Fruit fly (Drosophila melanogaster) whole organism, embryonic: Measurements from ENCODE around the gene ND-MNLL.

Source experiments
- Abd-B ChIP-seq: fragments of 200-800 bp; sonication (Bioruptor generic); optimal IDR thresholded peaks from 2 replicates; lab custom pipeline; 2018; ENCODE audit warnings: missing biosample characterization, mild to moderate bottlenecking, missing genetic modification characterization, moderate library complexity
- Ada2b ChIP-seq: fragments of 200-800 bp; sonication (Bioruptor generic); IDR thresholded peaks from 2 replicates; pipeline ENCODE4 v1.3.6; 2022; ENCODE audit warnings: missing biosample characterization, missing genetic modification characterization
- Bteb2 ChIP-seq: fragments of 200-800 bp; sonication (Bioruptor generic); optimal IDR thresholded peaks from 2 replicates; lab custom pipeline; 2016; ENCODE audit warnings: missing biosample characterization, missing genetic modification characterization
- CG12236 ChIP-seq: fragments of 200-800 bp; sonication (Bioruptor generic); optimal IDR thresholded peaks from 2 replicates; lab custom pipeline; 2016; ENCODE audit warnings: missing biosample characterization, missing genetic modification characterization
- CG1233 ChIP-seq: fragments of 200-800 bp; sonication (Bioruptor generic); optimal IDR thresholded peaks from 4 replicates; lab custom pipeline; 2018; ENCODE audit warnings: missing biosample characterization, mild to moderate bottlenecking, missing genetic modification characterization
- CG14441 ChIP-seq: fragments of 200-800 bp; sonication (Bioruptor generic); IDR thresholded peaks from 2 replicates; pipeline ENCODE4 v1.3.6; 2022; ENCODE audit warnings: missing biosample characterization, missing genetic modification characterization
- CG1529 ChIP-seq: fragments of 200-800 bp; sonication (Bioruptor generic); optimal IDR thresholded peaks from 3 replicates; lab custom pipeline; 2018; ENCODE audit warnings: missing biosample characterization, missing genetic modification characterization
- CG16863 ChIP-seq: fragments of 200-800 bp; sonication (Bioruptor generic); optimal IDR thresholded peaks from 3 replicates; lab custom pipeline; 2016; ENCODE audit warnings: missing biosample characterization, missing genetic modification characterization
- CG17829 ChIP-seq: fragments of 200-800 bp; optimal IDR thresholded peaks from 2 replicates; lab custom pipeline; 2019; ENCODE audit warnings: missing biosample characterization, mild to moderate bottlenecking, missing genetic modification characterization, moderate library complexity
- CG3281 ChIP-seq: fragments of 200-800 bp; sonication (Bioruptor generic); optimal IDR thresholded peaks from 3 replicates; lab custom pipeline; 2017; ENCODE audit warnings: missing biosample characterization, mild to moderate bottlenecking, missing genetic modification characterization
- CG34224 ChIP-seq: fragments of 200-800 bp; sonication (Bioruptor generic); IDR thresholded peaks from 3 replicates; pipeline ENCODE4 v1.3.6; 2022; ENCODE audit warnings: missing biosample characterization, missing genetic modification characterization; ENCODE audit not compliant: partially characterized antibody
- CG3838 ChIP-seq: fragments of 200-800 bp; sonication (Bioruptor generic); optimal IDR thresholded peaks from 3 replicates; lab custom pipeline; 2016; ENCODE audit warnings: missing biosample characterization, missing genetic modification characterization
- CG4404 ChIP-seq: fragments of 200-800 bp; sonication (Bioruptor generic); IDR thresholded peaks from 2 replicates; pipeline ENCODE4 v1.3.6; 2022; ENCODE audit warnings: missing biosample characterization, missing genetic modification characterization
- CG4424 ChIP-seq: fragments of 200-800 bp; sonication (Bioruptor generic); optimal IDR thresholded peaks from 3 replicates; lab custom pipeline; 2016; ENCODE audit warnings: missing biosample characterization, missing genetic modification characterization
- CG4617 ChIP-seq: fragments of 200-800 bp; sonication (Bioruptor generic); optimal IDR thresholded peaks from 3 replicates; lab custom pipeline; 2016; ENCODE audit warnings: missing biosample characterization, missing genetic modification characterization, borderline replicate concordance
- CG6272 ChIP-seq: fragments of 200-800 bp; sonication (Bioruptor generic); IDR thresholded peaks from 2 replicates; pipeline ENCODE4 v1.3.6; 2022; ENCODE audit warnings: missing biosample characterization, missing genetic modification characterization
- CG6765 ChIP-seq: fragments of 200-800 bp; sonication (Bioruptor generic); optimal IDR thresholded peaks from 3 replicates; lab custom pipeline; 2017; ENCODE audit warnings: missing biosample characterization, mild to moderate bottlenecking, missing genetic modification characterization
- CG7928 ChIP-seq: fragments of 200-800 bp; sonication (Bioruptor generic); optimal IDR thresholded peaks from 2 replicates; lab custom pipeline; 2017; ENCODE audit warnings: missing biosample characterization, mild to moderate bottlenecking, missing genetic modification characterization
- CG8281 ChIP-seq: fragments of 200-800 bp; sonication (Bioruptor generic); optimal IDR thresholded peaks from 2 replicates; lab custom pipeline; 2018; ENCODE audit warnings: missing biosample characterization, mild to moderate bottlenecking, missing genetic modification characterization, moderate library complexity
- CG9727 ChIP-seq: fragments of 200-800 bp; sonication (Bioruptor generic); optimal IDR thresholded peaks from 3 replicates; lab custom pipeline; 2017; ENCODE audit warnings: missing biosample characterization, mild to moderate bottlenecking, missing genetic modification characterization
- D ChIP-seq, 2 experiments: fragments of 200-800 bp in 1 of 2; fragments of >200 bp in 1 of 2; sonication (Bioruptor generic) in 1 of 2; optimal IDR thresholded peaks; 2 replicates in 1 of 2; 3 replicates in 1 of 2; lab custom pipeline; 2017; ENCODE audit warnings: mild to moderate bottlenecking in 1 of 2, missing biosample characterization in 1 of 2, missing genetic modification characterization in 1 of 2, missing genetic modification reagents in 1 of 2
- Deaf1 ChIP-seq: fragments of 200-800 bp; optimal IDR thresholded peaks from 3 replicates; lab custom pipeline; 2019; ENCODE audit warnings: missing biosample characterization, mild to moderate bottlenecking, missing genetic modification characterization, moderate library complexity
- Fer3 ChIP-seq: fragments of 200-800 bp; sonication (Bioruptor generic); optimal IDR thresholded peaks from 2 replicates; lab custom pipeline; 2018; ENCODE audit warnings: missing biosample characterization, mild to moderate bottlenecking, missing genetic modification characterization, moderate library complexity
- HLH4C ChIP-seq: fragments of 200-800 bp; sonication (Bioruptor generic); IDR thresholded peaks from 3 replicates; pipeline ENCODE4 v1.3.6; 2022; ENCODE audit warnings: missing biosample characterization, missing genetic modification characterization; ENCODE audit not compliant: partially characterized antibody
- HmgZ ChIP-seq: fragments of 200-800 bp; sonication (Bioruptor generic); optimal IDR thresholded peaks from 2 replicates; lab custom pipeline; 2018; ENCODE audit warnings: missing biosample characterization, mild to moderate bottlenecking, missing genetic modification characterization
- Max ChIP-seq: fragments of 200-800 bp; sonication (Bioruptor generic); optimal IDR thresholded peaks from 2 replicates; lab custom pipeline; 2016; ENCODE audit warnings: missing biosample characterization, mild to moderate bottlenecking, missing genetic modification characterization
- NFAT ChIP-seq: fragments of 200-800 bp; sonication (Bioruptor generic); IDR thresholded peaks from 2 replicates; pipeline ENCODE4 v1.3.6; 2022; ENCODE audit warnings: missing biosample characterization, missing genetic modification characterization
- Nf-YB ChIP-seq: fragments of 200-800 bp; sonication (Bioruptor generic); optimal IDR thresholded peaks from 3 replicates; lab custom pipeline; 2019; ENCODE audit warnings: missing biosample characterization, mild to moderate bottlenecking, missing genetic modification characterization, moderate library complexity
- Nf-YC ChIP-seq: fragments of 200-800 bp; optimal IDR thresholded peaks from 3 replicates; lab custom pipeline; 2019; ENCODE audit warnings: missing biosample characterization, mild to moderate bottlenecking, missing genetic modification characterization, moderate library complexity
- Ptx1 ChIP-seq: fragments of 200-800 bp; sonication (Bioruptor generic); IDR thresholded peaks from 2 replicates; pipeline ENCODE4 v1.3.6; 2022; ENCODE audit warnings: missing biosample characterization, missing genetic modification characterization
- Sry-β ChIP-seq: fragments of 200-800 bp; sonication (Bioruptor generic); optimal IDR thresholded peaks from 2 replicates; lab custom pipeline; 2018; ENCODE audit warnings: missing biosample characterization, mild to moderate bottlenecking, missing genetic modification characterization, moderate library complexity
- Tbp ChIP-seq: fragments of >200 bp; optimal IDR thresholded peaks from 2 replicates; lab custom pipeline; 2018; ENCODE audit warnings: missing biosample characterization, missing genetic modification characterization
- Usf ChIP-seq: fragments of 200-800 bp; sonication (Bioruptor generic); optimal IDR thresholded peaks from 2 replicates; lab custom pipeline; 2017; ENCODE audit warnings: missing genotype, missing biosample characterization, missing genetic modification characterization
- cato ChIP-seq: fragments of 200-800 bp; sonication (Bioruptor generic); optimal IDR thresholded peaks from 2 replicates; lab custom pipeline; 2016; ENCODE audit warnings: missing biosample characterization, missing genetic modification characterization, borderline replicate concordance
- crp ChIP-seq, 2 experiments: fragments of 200-800 bp; sonication (Bioruptor generic); optimal IDR thresholded peaks; 2 replicates in 1 of 2; 3 replicates in 1 of 2; lab custom pipeline; 2017; ENCODE audit warnings: missing biosample characterization in 2 of 2, missing genetic modification characterization in 2 of 2, mild to moderate bottlenecking in 1 of 2, moderate library complexity in 1 of 2
- da ChIP-seq: fragments of 200-800 bp; sonication (Bioruptor generic); optimal IDR thresholded peaks from 2 replicates; lab custom pipeline; 2016; ENCODE audit warnings: missing biosample characterization, missing genetic modification characterization
- fu2 ChIP-seq: fragments of 200-800 bp; sonication (Bioruptor generic); optimal IDR thresholded peaks from 2 replicates; lab custom pipeline; 2016; ENCODE audit warnings: missing biosample characterization, missing genetic modification characterization
- gt ChIP-seq: fragments of 200-800 bp; sonication (Bioruptor generic); IDR thresholded peaks from 2 replicates; pipeline ENCODE4 v1.3.6; 2022; ENCODE audit warnings: missing biosample characterization, missing genetic modification characterization
- h ChIP-seq: fragments of >200 bp; optimal IDR thresholded peaks from 2 replicates; lab custom pipeline; 2017
- ken ChIP-seq: fragments of 200-800 bp; sonication (Bioruptor generic); IDR thresholded peaks from 3 replicates; pipeline ENCODE4 v1.3.6; 2022; ENCODE audit warnings: missing biosample characterization, missing genetic modification characterization
- mam ChIP-seq: fragments of 200-800 bp; sonication (Bioruptor generic); optimal IDR thresholded peaks from 3 replicates; lab custom pipeline; 2016; ENCODE audit warnings: missing biosample characterization, missing genetic modification characterization
- nom ChIP-seq: fragments of 200-800 bp; sonication (Bioruptor generic); optimal IDR thresholded peaks from 2 replicates; lab custom pipeline; 2017; ENCODE audit warnings: missing biosample characterization, missing genetic modification characterization, mild to moderate bottlenecking, moderate library complexity, missing genetic modification reagents
- org-1 ChIP-seq: fragments of 200-800 bp; sonication (Bioruptor generic); optimal IDR thresholded peaks from 2 replicates; lab custom pipeline; 2017; ENCODE audit warnings: missing biosample characterization, missing genetic modification characterization
- pho ChIP-seq: fragments of 200-800 bp; sonication (Bioruptor generic); optimal IDR thresholded peaks from 2 replicates; lab custom pipeline; 2016; ENCODE audit warnings: missing biosample characterization, missing genetic modification characterization
- prd ChIP-seq, 3 experiments: fragments of >200 bp in 2 of 3; fragments of 200-800 bp in 1 of 3; sonication (Bioruptor generic) in 1 of 3; optimal IDR thresholded peaks in 2 of 3; IDR thresholded peaks in 1 of 3; 2 replicates in 2 of 3; 3 replicates in 1 of 3; pipeline versions ENCODE4 v1.3.6 to Lab custom; 2017 to 2022; ENCODE audit warnings: missing biosample characterization in 1 of 3, missing genetic modification characterization in 1 of 3
- sna ChIP-seq: fragments of 200-800 bp; sonication (Bioruptor generic); IDR thresholded peaks from 2 replicates; pipeline ENCODE4 v1.3.6; 2022; ENCODE audit warnings: missing biosample characterization, missing genetic modification characterization; ENCODE audit not compliant: partially characterized antibody
- stwl ChIP-seq: fragments of 200-800 bp; sonication (Bioruptor generic); optimal IDR thresholded peaks from 3 replicates; lab custom pipeline; 2018; ENCODE audit warnings: missing biosample characterization, mild to moderate bottlenecking, missing genetic modification characterization, moderate library complexity
- tap ChIP-seq: fragments of 200-800 bp; optimal IDR thresholded peaks from 3 replicates; lab custom pipeline; 2019; ENCODE audit warnings: missing biosample characterization, mild to moderate bottlenecking, missing genetic modification characterization, moderate library complexity

Gene ND-MNLL

DNA sequence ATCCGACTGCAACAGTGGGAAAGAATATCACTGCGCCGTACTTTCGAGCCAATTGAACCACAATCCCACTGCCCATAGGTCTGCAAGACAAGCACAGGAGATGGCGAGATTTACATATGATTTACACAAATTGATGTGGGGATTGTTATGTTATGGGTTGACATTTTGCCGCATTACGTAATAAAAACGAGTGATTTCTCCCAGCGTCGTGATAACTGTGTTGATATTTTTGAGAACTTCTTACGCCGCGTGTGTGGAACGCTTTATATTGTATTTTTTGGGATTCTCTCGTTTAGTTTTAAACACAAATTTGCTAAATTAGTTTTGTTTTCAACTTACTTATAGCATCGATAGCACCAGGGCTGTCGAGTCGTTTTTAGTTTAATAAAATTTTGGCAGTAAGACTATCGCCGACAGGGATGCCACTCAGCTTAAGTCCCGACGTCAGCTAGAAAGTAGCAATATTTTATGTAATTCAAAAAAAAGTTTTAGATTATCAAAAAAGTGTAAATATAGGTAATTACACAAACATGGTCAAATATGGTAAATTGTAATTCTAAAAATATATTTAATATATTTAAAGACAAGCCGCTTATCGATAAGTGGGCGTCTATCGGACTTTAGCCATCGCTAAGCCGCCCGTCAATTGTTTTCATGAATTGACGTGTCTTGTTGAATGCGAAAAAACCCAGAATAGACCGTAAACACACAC is at the start of gene ND-MNLL, which contains the start of the genes CG45089 and p115 (continued):
- peak; percentile 56 for TF ChIP-seq CG4617
- TF ChIP-seq gt (GFP tag; lab: Robert Waterston, UW): no peak
- peak in 1 of 2 experiments; percentile 39 for TF ChIP-seq crp (GFP tag; optimal IDR thresholded peaks at IDR 0.05; lab: Kevin White, UChicago)
- TF ChIP-seq Nf-YB: peak; percentile 19
- peak; percentile 59 for TF ChIP-seq stwl (tag; lab: Kevin White, UChicago)
- no peak for TF ChIP-seq nom (GFP tag; lab: Kevin White, UChicago)
- no peak for TF ChIP-seq CG16863 (GFP tag; lab: Kevin White, UChicago)
- TF ChIP-seq CG8281 (tag; lab: Kevin White, UChicago): peak; percentile 15
- peak; percentile 26 for TF ChIP-seq cato (GFP tag; lab: Kevin White, UChicago)
- TF ChIP-seq h (lab: Kevin White, UChicago): no peak
- TF ChIP-seq CG6765 (GFP tag; lab: Kevin White, UChicago): peak; percentile 30
- TF ChIP-seq CG7928 (GFP tag; lab: Kevin White, UChicago): peak; percentile 82
- peak; percentile 14 for TF ChIP-seq pho
- TF ChIP-seq fu2 (GFP tag; lab: Kevin White, UChicago): peak; percentile 20
- peak; percentile 53 for TF ChIP-seq CG3281 (GFP tag; lab: Kevin White, UChicago)
- no peak for TF ChIP-seq Bteb2 (GFP tag; lab: Kevin White, UChicago)
- peak; percentile 42; the same call in 1 of the 2 replicates for TF ChIP-seq Ada2b
- peak; percentile 55 for TF ChIP-seq HmgZ
- no peak for TF ChIP-seq da (GFP tag; lab: Kevin White, UChicago)
- peak; percentile 71 for TF ChIP-seq CG9727 (GFP tag; lab: Kevin White, UChicago)
- TF ChIP-seq tap (tag; lab: Kevin White, UChicago): peak; percentile 39
- TF ChIP-seq NFAT (GFP tag; lab: Robert Waterston, UW): peak; percentile 44; the same call in 1 of the 2 replicates
- TF ChIP-seq Usf (GFP tag; lab: Kevin White, UChicago): no peak
- TF ChIP-seq sna (GFP tag; lab: Robert Waterston, UW): peak; percentile 41; the same call in 1 of the 2 replicates
- no peak for TF ChIP-seq CG3838 (GFP tag; lab: Kevin White, UChicago)
- peak; percentile 42; the same call in 1 of the 2 replicates for TF ChIP-seq CG6272
- peak; percentile 15 for TF ChIP-seq Deaf1 (tag; lab: Kevin White, UChicago)
- TF ChIP-seq HLH4C (GFP tag; lab: Robert Waterston, UW): peak; percentile 45
- TF ChIP-seq ken: peak; percentile 46; the same call in 2 of the 3 replicates
- peak; percentile 89 for TF ChIP-seq Sry-β (GFP tag; lab: Kevin White, UChicago)
- TF ChIP-seq CG4404 (GFP tag; lab: Robert Waterston, UW): 0 out of 2 replicates have a peak, but pooled peaks have one; percentile 28
- TF ChIP-seq Nf-YC (tag; lab: Kevin White, UChicago): peak; percentile 62
- TF ChIP-seq prd (optimal IDR thresholded peaks at IDR 0.05; lab: Kevin White, UChicago): no peak
- TF ChIP-seq prd (GFP tag; IDR thresholded peaks at IDR 0.05; lab: Robert Waterston, UW): peak; percentile 65
- TF ChIP-seq CG1233 (GFP tag; lab: Kevin White, UChicago): no peak
- peak; percentile 56 for TF ChIP-seq mam
- TF ChIP-seq CG1529 (GFP tag; lab: Kevin White, UChicago): peak; percentile 6
- peak; percentile 57 for TF ChIP-seq Max
- TF ChIP-seq CG34224: no peak
- no peak for TF ChIP-seq CG12236 (GFP tag; lab: Kevin White, UChicago)
- TF ChIP-seq Tbp (GFP tag; lab: Kevin White, UChicago): no peak
- peak; percentile 77 for TF ChIP-seq CG17829
- no peak for TF ChIP-seq D (optimal IDR thresholded peaks at IDR 0.05; lab: Kevin White, UChicago)
- no peak for TF ChIP-seq D (GFP tag; optimal IDR thresholded peaks at IDR 0.05; lab: Kevin White, UChicago)
- TF ChIP-seq CG4424 (GFP tag; lab: Kevin White, UChicago): peak; percentile 62
- TF ChIP-seq Abd-B (GFP tag; lab: Kevin White, UChicago): peak; percentile 65
- TF ChIP-seq org-1 (GFP tag; lab: Kevin White, UChicago): no peak
- peak; percentile 15; the same call in 1 of the 2 replicates for TF ChIP-seq CG14441 (GFP tag; lab: Robert Waterston, UW)
- peak; percentile 47 for TF ChIP-seq Fer3 (tag; lab: Kevin White, UChicago)
- TF ChIP-seq Ptx1 (GFP tag; lab: Robert Waterston, UW): peak; percentile 68
